Worm (Caenorhabditis elegans) whole organism, late embryonic: ENCODE measurements around the gene smf-2.

Experiments used
- F13H6.1 ChIP-seq: sonication (generic microtip); optimal IDR thresholded peaks from 2 replicates; lab custom pipeline; 2016; ENCODE audit warnings: missing genetic modification characterization, missing compliant biosample characterization
- ama-1 ChIP-seq: fragments of 150-350 bp; optimal IDR thresholded peaks from 2 replicates; lab custom pipeline; 2014
- ceh-2 ChIP-seq: sonication (generic microtip); optimal IDR thresholded peaks from 2 replicates; lab custom pipeline; 2016; ENCODE audit warnings: missing genotype, missing genetic modification characterization, missing compliant biosample characterization
- ceh-24 ChIP-seq: sonication (generic microtip); optimal IDR thresholded peaks from 2 replicates; lab custom pipeline; 2016; ENCODE audit warnings: mild to moderate bottlenecking, missing genetic modification characterization, missing compliant biosample characterization
- dmd-4 ChIP-seq: sonication (generic microtip); optimal IDR thresholded peaks from 2 replicates; lab custom pipeline; 2016; ENCODE audit warnings: borderline replicate concordance, missing genetic modification characterization, missing compliant biosample characterization
- ets-4 ChIP-seq: sonication (generic microtip); optimal IDR thresholded peaks from 2 replicates; lab custom pipeline; 2016; ENCODE audit warnings: missing genetic modification characterization, missing compliant biosample characterization
- fax-1 ChIP-seq: sonication (generic microtip); optimal IDR thresholded peaks from 2 replicates; lab custom pipeline; 2016; ENCODE audit warnings: missing genotype, missing genetic modification characterization, missing compliant biosample characterization
- hlh-15 ChIP-seq: sonication (generic microtip); optimal IDR thresholded peaks from 2 replicates; lab custom pipeline; 2016; ENCODE audit warnings: missing genetic modification characterization, missing compliant biosample characterization
- npax-4 ChIP-seq: sonication (generic microtip); optimal IDR thresholded peaks from 2 replicates; lab custom pipeline; 2016; ENCODE audit warnings: missing genetic modification characterization, missing compliant biosample characterization
- pha-4 ChIP-seq: fragments of 150-350 bp; optimal IDR thresholded peaks from 2 replicates; lab custom pipeline; 2018; ENCODE audit warnings: missing biosample characterization, missing genetic modification reagents, missing genetic modification characterization
- sox-4 ChIP-seq: sonication (generic microtip); optimal IDR thresholded peaks from 2 replicates; lab custom pipeline; 2017; ENCODE audit warnings: mild to moderate bottlenecking, missing genetic modification characterization, inconsistent platforms, missing compliant biosample characterization
- unc-55 ChIP-seq: sonication (generic microtip); optimal IDR thresholded peaks from 2 replicates; lab custom pipeline; 2017; ENCODE audit warnings: missing biosample characterization, missing genetic modification reagents, missing genetic modification characterization
- ztf-16 ChIP-seq: sonication (generic microtip); optimal IDR thresholded peaks from 2 replicates; lab custom pipeline; 2017; ENCODE audit warnings: missing genetic modification characterization, missing compliant biosample characterization

- no peak for TF ChIP-seq ama-1 (lab: Kevin White, UChicago)
- TF ChIP-seq F13H6.1 (tag; lab: Kevin White, UChicago): no peak
- TF ChIP-seq ets-4: no peak
- TF ChIP-seq hlh-15 (tag; lab: Kevin White, UChicago): no peak
- TF ChIP-seq npax-4 (tag; lab: Kevin White, UChicago): no peak
- no peak for TF ChIP-seq ztf-16 (tag; lab: Kevin White, UChicago)
- no peak for TF ChIP-seq dmd-4 (tag; lab: Kevin White, UChicago)
- no peak for TF ChIP-seq pha-4 (tag; lab: Kevin White, UChicago)
- no peak for TF ChIP-seq unc-55
- TF ChIP-seq sox-4 (tag; lab: Kevin White, UChicago): no peak
- TF ChIP-seq ceh-24 (tag; lab: Kevin White, UChicago): no peak
- TF ChIP-seq fax-1 (tag; lab: Kevin White, UChicago): no peak
- TF ChIP-seq ceh-2 (tag; lab: Kevin White, UChicago): no peak
These were observed 28.4 kb upstream of the smf-2 start for ce11 chrX:6746849-6747248.
